Fruit fly (Drosophila melanogaster) whole organism, prepupa: ENCODE measurements around the gene CG31415.

Experiments
- CG10669 ChIP-seq: fragments of 200-800 bp; sonication (Bioruptor generic); optimal IDR thresholded peaks from 3 replicates; lab custom pipeline; 2018; ENCODE audit warnings: missing biosample characterization, mild to moderate bottlenecking, missing genetic modification characterization, moderate library complexity
- CG3919 ChIP-seq: fragments of 200-800 bp; sonication (Bioruptor generic); optimal IDR thresholded peaks from 3 replicates; lab custom pipeline; 2016; ENCODE audit warnings: missing biosample characterization, missing genetic modification characterization
- CG6854 ChIP-seq: fragments of 200-800 bp; sonication (Bioruptor generic); optimal IDR thresholded peaks from 2 replicates; lab custom pipeline; 2017; ENCODE audit warnings: missing biosample characterization, mild to moderate bottlenecking, missing genetic modification characterization
- CG9139 ChIP-seq: fragments of 200-800 bp; sonication (Bioruptor generic); optimal IDR thresholded peaks from 3 replicates; lab custom pipeline; 2017; ENCODE audit warnings: missing biosample characterization, mild to moderate bottlenecking, missing genetic modification characterization
- Eip75B ChIP-seq: fragments of 200-800 bp; sonication (Bioruptor generic); optimal IDR thresholded peaks from 3 replicates; lab custom pipeline; 2016; ENCODE audit warnings: missing biosample characterization, missing genetic modification characterization
- Ets21C ChIP-seq: fragments of 200-800 bp; sonication (Bioruptor generic); optimal IDR thresholded peaks from 3 replicates; lab custom pipeline; 2016; ENCODE audit warnings: missing biosample characterization, missing genetic modification characterization
- Ets96B ChIP-seq: fragments of 200-800 bp; optimal IDR thresholded peaks from 2 replicates; lab custom pipeline; 2019; ENCODE audit warnings: missing biosample characterization, mild to moderate bottlenecking, missing genetic modification characterization, moderate library complexity
- Gug ChIP-seq: fragments of 200-800 bp; sonication (Bioruptor generic); IDR thresholded peaks from 2 replicates; pipeline ENCODE4 v1.3.6; 2022; ENCODE audit warnings: missing biosample characterization, missing genetic modification characterization
- Hr39 ChIP-seq: fragments of 200-800 bp; sonication (Bioruptor generic); optimal IDR thresholded peaks from 2 replicates; lab custom pipeline; 2016; ENCODE audit warnings: missing biosample characterization, missing genetic modification characterization
- OdsH ChIP-seq: fragments of 200-800 bp; sonication (Bioruptor generic); optimal IDR thresholded peaks from 3 replicates; lab custom pipeline; 2016; ENCODE audit warnings: missing biosample characterization, missing genetic modification characterization
- Smox ChIP-seq: fragments of 200-800 bp; sonication (Bioruptor generic); optimal IDR thresholded peaks from 3 replicates; lab custom pipeline; 2016; ENCODE audit warnings: missing biosample characterization, missing genetic modification characterization
- Sox102F ChIP-seq: fragments of 200-800 bp; sonication (Bioruptor generic); optimal IDR thresholded peaks from 2 replicates; lab custom pipeline; 2016; ENCODE audit warnings: missing biosample characterization, mild to moderate bottlenecking, missing genetic modification characterization
- Sox15 ChIP-seq: fragments of 200-800 bp; sonication (Bioruptor generic); optimal IDR thresholded peaks from 3 replicates; lab custom pipeline; 2016; ENCODE audit warnings: missing biosample characterization, missing genetic modification characterization
- dsx ChIP-seq: fragments of 200-800 bp; optimal IDR thresholded peaks from 3 replicates; lab custom pipeline; 2019; ENCODE audit warnings: missing biosample characterization, mild to moderate bottlenecking, missing genetic modification characterization, moderate library complexity; ENCODE audit not compliant: poor library complexity, severe bottlenecking

DNA sequence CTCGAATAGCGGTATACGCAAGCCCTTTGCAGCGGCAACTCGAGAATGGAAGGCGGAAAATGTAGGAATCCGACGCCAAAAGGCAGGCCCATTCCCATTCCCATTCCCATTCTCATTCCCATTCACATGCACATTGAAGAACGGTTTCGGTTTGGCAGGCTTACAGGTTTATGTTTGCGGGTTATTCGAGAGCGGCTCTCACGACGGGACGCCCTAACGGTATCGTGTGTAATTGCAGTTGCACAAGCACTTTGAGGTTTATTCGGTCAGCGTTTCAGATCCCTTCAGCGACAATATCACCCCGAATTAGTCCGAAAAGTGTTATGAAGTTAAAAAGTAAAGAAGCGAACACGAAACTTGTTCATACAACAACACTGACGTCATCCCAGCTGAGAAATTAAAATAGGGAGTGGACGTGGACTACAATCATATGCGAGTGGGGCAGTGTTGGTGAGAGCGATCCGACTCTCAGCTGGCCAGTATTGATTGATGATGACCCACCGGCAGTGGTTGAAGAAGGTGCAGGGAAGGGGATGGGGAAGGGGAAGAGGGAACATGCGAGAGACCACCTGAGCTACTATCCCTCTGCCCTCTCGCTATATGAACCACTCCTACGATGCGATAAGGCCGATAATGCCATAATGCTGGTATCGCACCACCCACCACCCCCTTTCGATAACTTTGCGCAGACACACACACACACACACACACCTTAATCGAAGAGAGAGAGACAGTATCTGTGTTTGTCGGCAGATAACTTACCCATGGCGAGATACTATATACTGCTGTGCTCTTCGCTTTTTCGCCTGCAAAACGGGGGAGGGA lies 38.9 kb upstream of the CG31415 start:
- no peak for TF ChIP-seq Gug
- TF ChIP-seq Smox (GFP tag; lab: Kevin White, UChicago), result no peak
- TF ChIP-seq CG9139, result no peak
- TF ChIP-seq Sox102F (GFP tag; lab: Kevin White, UChicago), result no peak
- no peak for TF ChIP-seq CG10669 (GFP tag; lab: Kevin White, UChicago)
- no peak for TF ChIP-seq Eip75B
- TF ChIP-seq Hr39 (GFP tag; lab: Kevin White, UChicago), result no peak
- no peak for TF ChIP-seq OdsH (GFP tag; lab: Kevin White, UChicago)
- TF ChIP-seq dsx (GFP tag; lab: Kevin White, UChicago), result no peak
- no peak for TF ChIP-seq Sox15 (GFP tag; lab: Kevin White, UChicago)
- no peak for TF ChIP-seq Ets21C (GFP tag; lab: Kevin White, UChicago)
- TF ChIP-seq CG6854, result no peak
- no peak for TF ChIP-seq CG3919 (GFP tag; lab: Kevin White, UChicago)
- TF ChIP-seq Ets96B (tag; lab: Kevin White, UChicago), result no peak
